Fruit fly (Drosophila melanogaster) whole organism, embryonic: ENCODE data around the gene Cka.

Source experiments
- Ada2b ChIP-seq: fragments of 200-800 bp; sonication (Bioruptor generic); IDR thresholded peaks from 2 replicates; pipeline ENCODE4 v1.3.6; 2022; ENCODE audit warnings: missing biosample characterization, missing genetic modification characterization
- Atf3 ChIP-seq: fragments of 200-800 bp; sonication (Bioruptor generic); optimal IDR thresholded peaks from 3 replicates; lab custom pipeline; 2016; ENCODE audit warnings: missing biosample characterization, missing genetic modification characterization
- CG10274 ChIP-seq: fragments of 200-800 bp; sonication (Bioruptor generic); optimal IDR thresholded peaks from 3 replicates; lab custom pipeline; 2017; ENCODE audit warnings: missing biosample characterization, mild to moderate bottlenecking, missing genetic modification characterization
- CG13894 ChIP-seq: fragments of 200-800 bp; sonication (Bioruptor generic); optimal IDR thresholded peaks from 3 replicates; lab custom pipeline; 2018; ENCODE audit warnings: missing biosample characterization, mild to moderate bottlenecking, missing genetic modification characterization, moderate library complexity
- CG15696 ChIP-seq: fragments of 200-800 bp; sonication (Bioruptor generic); optimal IDR thresholded peaks from 2 replicates; lab custom pipeline; 2019; ENCODE audit warnings: missing biosample characterization, mild to moderate bottlenecking, missing genetic modification characterization, moderate library complexity
- CG16815 ChIP-seq: fragments of 200-800 bp; sonication (Bioruptor generic); optimal IDR thresholded peaks from 3 replicates; lab custom pipeline; 2017; ENCODE audit warnings: missing biosample characterization, mild to moderate bottlenecking, missing genetic modification characterization
- CG17186 ChIP-seq: fragments of 200-800 bp; sonication (Bioruptor generic); optimal IDR thresholded peaks from 3 replicates; lab custom pipeline; 2017; ENCODE audit warnings: missing biosample characterization, missing genetic modification reagents, missing genetic modification characterization
- CG17385 ChIP-seq: fragments of 200-800 bp; sonication (Bioruptor generic); optimal IDR thresholded peaks from 3 replicates; lab custom pipeline; 2018; ENCODE audit warnings: missing biosample characterization, mild to moderate bottlenecking, missing genetic modification characterization
- CG1832 ChIP-seq: fragments of 200-800 bp; sonication (Bioruptor generic); optimal IDR thresholded peaks from 2 replicates; lab custom pipeline; 2017; ENCODE audit warnings: missing biosample characterization, mild to moderate bottlenecking, missing genetic modification characterization, inconsistent platforms
- CG18599 ChIP-seq: fragments of 200-800 bp; sonication (Bioruptor generic); optimal IDR thresholded peaks from 3 replicates; lab custom pipeline; 2017; ENCODE audit warnings: missing biosample characterization, missing genetic modification characterization, mild to moderate bottlenecking, moderate library complexity, missing genetic modification reagents
- CG2875 ChIP-seq: fragments of 200-800 bp; sonication (Bioruptor generic); optimal IDR thresholded peaks from 2 replicates; lab custom pipeline; 2017; ENCODE audit warnings: missing biosample characterization, mild to moderate bottlenecking, missing genetic modification characterization, missing genetic modification reagents
- CG33213 ChIP-seq: fragments of 200-800 bp; sonication (Bioruptor generic); optimal IDR thresholded peaks from 3 replicates; lab custom pipeline; 2016; ENCODE audit warnings: missing biosample characterization, missing genetic modification characterization
- CG3995 ChIP-seq: fragments of 200-800 bp; sonication (Bioruptor generic); optimal IDR thresholded peaks from 3 replicates; lab custom pipeline; 2016; ENCODE audit warnings: missing biosample characterization, missing genetic modification characterization
- CG4617 ChIP-seq: fragments of 200-800 bp; sonication (Bioruptor generic); optimal IDR thresholded peaks from 3 replicates; lab custom pipeline; 2016; ENCODE audit warnings: missing biosample characterization, missing genetic modification characterization, borderline replicate concordance
- CG4707 ChIP-seq: fragments of 200-800 bp; sonication (Bioruptor generic); optimal IDR thresholded peaks from 2 replicates; lab custom pipeline; 2018; ENCODE audit warnings: missing biosample characterization, mild to moderate bottlenecking, missing genetic modification characterization, moderate library complexity
- CG6854 ChIP-seq: fragments of 200-800 bp; sonication (Bioruptor generic); optimal IDR thresholded peaks from 3 replicates; lab custom pipeline; 2017; ENCODE audit warnings: missing biosample characterization, mild to moderate bottlenecking, missing genetic modification characterization
- CG7839 ChIP-seq: fragments of 200-800 bp; sonication (Bioruptor generic); optimal IDR thresholded peaks from 3 replicates; lab custom pipeline; 2018; ENCODE audit warnings: missing biosample characterization, mild to moderate bottlenecking, missing genetic modification characterization, moderate library complexity
- CG8388 ChIP-seq: fragments of 200-800 bp; sonication (Bioruptor generic); optimal IDR thresholded peaks from 2 replicates; lab custom pipeline; 2019; ENCODE audit warnings: missing biosample characterization, mild to moderate bottlenecking, missing genetic modification characterization, moderate library complexity
- CG9817 ChIP-seq: fragments of 200-800 bp; sonication (Bioruptor generic); optimal IDR thresholded peaks from 2 replicates; lab custom pipeline; 2018; ENCODE audit warnings: missing biosample characterization, mild to moderate bottlenecking, missing genetic modification characterization, moderate library complexity
- CTCF ChIP-seq: fragments of 200-800 bp; sonication (Bioruptor generic); optimal IDR thresholded peaks from 2 replicates; lab custom pipeline; 2017; ENCODE audit warnings: missing biosample characterization, mild to moderate bottlenecking, missing genetic modification characterization, moderate library complexity
- CkIIα-i1 ChIP-seq: fragments of 200-800 bp; sonication (Bioruptor generic); IDR thresholded peaks from 2 replicates; pipeline ENCODE4 v1.3.6; 2022; ENCODE audit warnings: missing biosample characterization, missing genetic modification characterization
- D ChIP-seq, 2 experiments: fragments of 200-800 bp in 1 of 2; fragments of >200 bp in 1 of 2; sonication (Bioruptor generic) in 1 of 2; optimal IDR thresholded peaks; 2 replicates in 1 of 2; 3 replicates in 1 of 2; lab custom pipeline; 2017; ENCODE audit warnings: mild to moderate bottlenecking in 1 of 2, missing biosample characterization in 1 of 2, missing genetic modification characterization in 1 of 2, missing genetic modification reagents in 1 of 2
- Dek ChIP-seq: fragments of 200-800 bp; sonication (Bioruptor generic); optimal IDR thresholded peaks from 3 replicates; lab custom pipeline; 2019; ENCODE audit warnings: missing biosample characterization, mild to moderate bottlenecking, missing genetic modification characterization, moderate library complexity
- Drgx ChIP-seq: fragments of 200-800 bp; sonication (Bioruptor generic); IDR thresholded peaks from 2 replicates; pipeline ENCODE4 v1.3.6; 2022; ENCODE audit warnings: missing biosample characterization, missing genetic modification characterization
- E2f1 ChIP-seq: fragments of 200-800 bp; sonication (Bioruptor generic); IDR thresholded peaks from 2 replicates; pipeline ENCODE4 v1.3.6; 2022; ENCODE audit warnings: missing biosample characterization, missing genetic modification characterization
- HLHmδ ChIP-seq: fragments of 200-800 bp; sonication (Bioruptor generic); optimal IDR thresholded peaks from 2 replicates; lab custom pipeline; 2018; ENCODE audit warnings: missing biosample characterization, mild to moderate bottlenecking, missing genetic modification characterization, moderate library complexity
- HmgZ ChIP-seq: fragments of 200-800 bp; sonication (Bioruptor generic); optimal IDR thresholded peaks from 2 replicates; lab custom pipeline; 2018; ENCODE audit warnings: missing biosample characterization, mild to moderate bottlenecking, missing genetic modification characterization
- Hsf ChIP-seq: fragments of 200-800 bp; sonication (Bioruptor generic); optimal IDR thresholded peaks from 3 replicates; lab custom pipeline; 2016; ENCODE audit warnings: missing biosample characterization, missing genetic modification characterization
- Mad ChIP-seq: fragments of 200-800 bp; sonication (Bioruptor generic); optimal IDR thresholded peaks from 2 replicates; lab custom pipeline; 2016; ENCODE audit warnings: missing biosample characterization, missing genetic modification characterization
- NFAT ChIP-seq: fragments of 200-800 bp; sonication (Bioruptor generic); IDR thresholded peaks from 2 replicates; pipeline ENCODE4 v1.3.6; 2022; ENCODE audit warnings: missing biosample characterization, missing genetic modification characterization
- Oaz ChIP-seq: fragments of 200-800 bp; sonication (Bioruptor generic); IDR thresholded peaks from 2 replicates; pipeline ENCODE4 v1.3.6; 2022; ENCODE audit warnings: missing biosample characterization, missing genetic modification characterization
- Sry-δ ChIP-seq: fragments of 200-800 bp; sonication (Bioruptor generic); optimal IDR thresholded peaks from 2 replicates; lab custom pipeline; 2016; ENCODE audit warnings: missing biosample characterization, missing genetic modification characterization
- cato ChIP-seq: fragments of 200-800 bp; sonication (Bioruptor generic); optimal IDR thresholded peaks from 2 replicates; lab custom pipeline; 2016; ENCODE audit warnings: missing biosample characterization, missing genetic modification characterization, borderline replicate concordance
- chn ChIP-seq: fragments of 200-800 bp; sonication (Bioruptor generic); optimal IDR thresholded peaks from 2 replicates; lab custom pipeline; 2016; ENCODE audit warnings: missing biosample characterization, missing genetic modification characterization
- croc ChIP-seq: fragments of 200-800 bp; sonication (Bioruptor generic); conservative IDR thresholded peaks from 3 replicates; pipeline ENCODE4 v1.3.6; 2022; ENCODE audit warnings: missing biosample characterization, missing genetic modification characterization
- dmrt11E ChIP-seq: fragments of 200-800 bp; sonication (Bioruptor generic); optimal IDR thresholded peaks from 3 replicates; lab custom pipeline; 2018; ENCODE audit warnings: missing biosample characterization, mild to moderate bottlenecking, missing genetic modification characterization, moderate library complexity
- fd3F ChIP-seq: fragments of 200-800 bp; sonication (Bioruptor generic); optimal IDR thresholded peaks from 2 replicates; lab custom pipeline; 2018; ENCODE audit warnings: missing biosample characterization, mild to moderate bottlenecking, missing genetic modification characterization, moderate library complexity
- gem ChIP-seq: fragments of 200-800 bp; sonication (Bioruptor generic); optimal IDR thresholded peaks from 2 replicates; lab custom pipeline; 2019; ENCODE audit warnings: missing biosample characterization, mild to moderate bottlenecking, missing genetic modification characterization, moderate library complexity
- jumu ChIP-seq: fragments of 200-800 bp; sonication (Bioruptor generic); optimal IDR thresholded peaks from 3 replicates; lab custom pipeline; 2016; ENCODE audit warnings: missing biosample characterization, missing genetic modification characterization
- ken ChIP-seq: fragments of 200-800 bp; sonication (Bioruptor generic); IDR thresholded peaks from 3 replicates; pipeline ENCODE4 v1.3.6; 2022; ENCODE audit warnings: missing biosample characterization, missing genetic modification characterization
- oc ChIP-seq: fragments of 200-800 bp; sonication (Bioruptor generic); optimal IDR thresholded peaks from 2 replicates; lab custom pipeline; 2018; ENCODE audit warnings: missing biosample characterization, mild to moderate bottlenecking, missing genetic modification characterization, moderate library complexity
- otp ChIP-seq: fragments of 200-800 bp; sonication (Bioruptor generic); IDR thresholded peaks from 3 replicates; pipeline ENCODE4, ENCODE4 v1.3.6; 2022; ENCODE audit warnings: missing biosample characterization, missing genetic modification characterization
- p53 ChIP-seq: fragments of 200-800 bp; sonication (Bioruptor generic); optimal IDR thresholded peaks from 2 replicates; lab custom pipeline; 2016; ENCODE audit warnings: missing biosample characterization, missing genetic modification characterization
- sc ChIP-seq, 3 experiments: fragments of >200 bp in 2 of 3; fragments of 200-800 bp in 1 of 3; sonication (Bioruptor generic) in 1 of 3; optimal IDR thresholded peaks; 2 replicates in 2 of 3; 3 replicates in 1 of 3; lab custom pipeline; 2017; ENCODE audit warnings: mild to moderate bottlenecking in 1 of 3, missing biosample characterization in 1 of 3, missing genetic modification characterization in 1 of 3, missing genetic modification reagents in 1 of 3
- sens ChIP-seq: fragments of 200-800 bp; sonication (Bioruptor generic); peaks from one replicate; lab custom pipeline; 2016; ENCODE audit warnings: missing biosample characterization, missing genetic modification characterization
- tap ChIP-seq: fragments of 200-800 bp; optimal IDR thresholded peaks from 3 replicates; lab custom pipeline; 2019; ENCODE audit warnings: missing biosample characterization, mild to moderate bottlenecking, missing genetic modification characterization, moderate library complexity
- toy ChIP-seq: fragments of 200-800 bp; sonication (Bioruptor generic); IDR thresholded peaks from 2 replicates; pipeline ENCODE4 v1.3.6; 2022; ENCODE audit warnings: missing biosample characterization, missing genetic modification characterization
- wor ChIP-seq: fragments of 200-800 bp; sonication (Bioruptor generic); IDR thresholded peaks from 2 replicates; pipeline ENCODE4 v1.3.6; 2022; ENCODE audit warnings: missing biosample characterization, missing genetic modification characterization
- zen ChIP-seq: fragments of 200-800 bp; sonication (Bioruptor generic); optimal IDR thresholded peaks from 3 replicates; lab custom pipeline; 2018; ENCODE audit warnings: missing biosample characterization, mild to moderate bottlenecking, missing genetic modification characterization, moderate library complexity

The Cka gene

dm6 chr2L:8042645-8043281 is 12.2 kb downstream of the Cka start, which contains the start of gene RpL36A (continued):
- TF ChIP-seq CG17385 (GFP tag; lab: Kevin White, UChicago) = no peak
- TF ChIP-seq CG2875 (GFP tag; lab: Kevin White, UChicago) = peak; percentile 62
- TF ChIP-seq dmrt11E (tag; lab: Kevin White, UChicago) = peak; percentile 35
- no peak for TF ChIP-seq Mad (GFP tag; lab: Kevin White, UChicago)
- TF ChIP-seq Drgx = no peak
- TF ChIP-seq D (optimal IDR thresholded peaks at IDR 0.05; lab: Kevin White, UChicago) = peak; percentile 10
- TF ChIP-seq D (GFP tag; optimal IDR thresholded peaks at IDR 0.05; lab: Kevin White, UChicago) = no peak
- TF ChIP-seq croc = no peak
- TF ChIP-seq toy (GFP tag; lab: Robert Waterston, UW) = no peak
- no peak; the same call in 1 of the 2 replicates for TF ChIP-seq Ada2b
- TF ChIP-seq otp (GFP tag; lab: Robert Waterston, UW) = no peak
- no peak for TF ChIP-seq gem (tag; lab: Kevin White, UChicago)
- TF ChIP-seq CG3995 (GFP tag; lab: Kevin White, UChicago) = peak; percentile 90
- TF ChIP-seq NFAT = peak; percentile 82
- TF ChIP-seq CG16815 (GFP tag; lab: Kevin White, UChicago) = no peak
- TF ChIP-seq CG7839 (tag; lab: Kevin White, UChicago) = no peak
- no peak for TF ChIP-seq sc (optimal IDR thresholded peaks at IDR 0.05; lab: Kevin White, UChicago)
- no peak for TF ChIP-seq sc (GFP tag; optimal IDR thresholded peaks at IDR 0.05; lab: Kevin White, UChicago)
- peak; percentile 75 for TF ChIP-seq CG6854 (GFP tag; lab: Kevin White, UChicago)
- peak; percentile 30 for TF ChIP-seq CG8388 (GFP tag; lab: Kevin White, UChicago)
- peak; percentile 94 for TF ChIP-seq Sry-δ (GFP tag; lab: Kevin White, UChicago)
- no peak for TF ChIP-seq tap (tag; lab: Kevin White, UChicago)
- peak; percentile 13; the same call in 1 of the 2 replicates for TF ChIP-seq E2f1 (GFP tag; lab: Robert Waterston, UW)
- peak; percentile 21 for TF ChIP-seq CG17186
- peak; percentile 69 for TF ChIP-seq ken (GFP tag; lab: Robert Waterston, UW)
- no peak for TF ChIP-seq wor
- TF ChIP-seq CG9817 (tag; lab: Kevin White, UChicago) = peak; percentile 57
- no peak for TF ChIP-seq CG15696
- no peak for TF ChIP-seq cato (GFP tag; lab: Kevin White, UChicago)
- peak; percentile 82 for TF ChIP-seq sens (GFP tag; lab: Kevin White, UChicago)
- peak; percentile 46 for TF ChIP-seq p53
- peak; percentile 54 for TF ChIP-seq chn (GFP tag; lab: Kevin White, UChicago)
- TF ChIP-seq zen = peak; percentile 8
- TF ChIP-seq HmgZ (tag; lab: Kevin White, UChicago) = peak; percentile 70
- TF ChIP-seq CG10274 (GFP tag; lab: Kevin White, UChicago) = no peak
- TF ChIP-seq fd3F (GFP tag; lab: Kevin White, UChicago) = peak; percentile 43
- TF ChIP-seq CTCF = peak; percentile 42
- no peak for TF ChIP-seq Oaz (GFP tag; lab: Robert Waterston, UW)
- no peak for TF ChIP-seq CG4617 (GFP tag; lab: Kevin White, UChicago)
- no peak for TF ChIP-seq CG18599 (GFP tag; lab: Kevin White, UChicago)
- peak; percentile 55 for TF ChIP-seq Hsf (GFP tag; lab: Kevin White, UChicago)
- TF ChIP-seq oc (tag; lab: Kevin White, UChicago) = no peak
- TF ChIP-seq HLHmδ = peak; percentile 52
- peak; percentile 61 for TF ChIP-seq CG4707 (GFP tag; lab: Kevin White, UChicago)
- TF ChIP-seq jumu (GFP tag; lab: Kevin White, UChicago) = no peak
- peak; percentile 60 for TF ChIP-seq Dek (tag; lab: Kevin White, UChicago)
- TF ChIP-seq Atf3 = peak; percentile 28
- no peak for TF ChIP-seq CG1832 (GFP tag; lab: Kevin White, UChicago)
- TF ChIP-seq CG33213 (GFP tag; lab: Kevin White, UChicago) = no peak
- TF ChIP-seq CG13894 (tag; lab: Kevin White, UChicago) = no peak
- TF ChIP-seq CkIIα-i1 (GFP tag; lab: Robert Waterston, UW) = no peak
